Fruit fly (Drosophila melanogaster) whole organism, prepupa: ENCODE results near the gene mib1.

Source experiments
- Blimp-1 ChIP-seq: fragments of 200-800 bp; sonication (Bioruptor generic); optimal IDR thresholded peaks from 3 replicates; lab custom pipeline; 2017; ENCODE audit warnings: missing biosample characterization, missing genetic modification characterization, mild to moderate bottlenecking, moderate library complexity, missing genetic modification reagents
- CG10669 ChIP-seq: fragments of 200-800 bp; sonication (Bioruptor generic); optimal IDR thresholded peaks from 3 replicates; lab custom pipeline; 2018; ENCODE audit warnings: missing biosample characterization, mild to moderate bottlenecking, missing genetic modification characterization, moderate library complexity
- CG11762 ChIP-seq: fragments of 200-800 bp; sonication (Bioruptor generic); optimal IDR thresholded peaks from 3 replicates; lab custom pipeline; 2016; ENCODE audit warnings: missing biosample characterization, missing genetic modification characterization; ENCODE audit not compliant: insufficient read depth
- CG11902 ChIP-seq: fragments of 200-800 bp; sonication (Bioruptor generic); optimal IDR thresholded peaks from 3 replicates; lab custom pipeline; 2016; ENCODE audit warnings: missing biosample characterization, missing genetic modification characterization
- CG15336 ChIP-seq: fragments of 200-800 bp; sonication (Bioruptor generic); IDR thresholded peaks from 2 replicates; pipeline ENCODE4 v1.3.6; 2022; ENCODE audit warnings: missing biosample characterization, missing genetic modification characterization
- CG16779 ChIP-seq: fragments of 200-800 bp; sonication (Bioruptor generic); optimal IDR thresholded peaks from 3 replicates; lab custom pipeline; 2017; ENCODE audit warnings: missing biosample characterization, mild to moderate bottlenecking, missing genetic modification characterization
- CG3032 ChIP-seq: fragments of 200-800 bp; optimal IDR thresholded peaks from 2 replicates; lab custom pipeline; 2019; ENCODE audit warnings: missing biosample characterization, mild to moderate bottlenecking, missing genetic modification characterization, moderate library complexity
- CG31627 ChIP-seq: fragments of 200-800 bp; sonication (Bioruptor generic); optimal IDR thresholded peaks from 3 replicates; lab custom pipeline; 2016; ENCODE audit warnings: missing biosample characterization, missing genetic modification characterization
- CG32006 ChIP-seq: fragments of 200-800 bp; sonication (Bioruptor generic); optimal IDR thresholded peaks from 3 replicates; lab custom pipeline; 2017; ENCODE audit warnings: missing biosample characterization, mild to moderate bottlenecking, missing genetic modification characterization
- CG34406 ChIP-seq: fragments of 200-800 bp; sonication (Bioruptor generic); optimal IDR thresholded peaks from 3 replicates; lab custom pipeline; 2016; ENCODE audit warnings: missing biosample characterization, missing genetic modification characterization
- CG3919 ChIP-seq: fragments of 200-800 bp; sonication (Bioruptor generic); optimal IDR thresholded peaks from 3 replicates; lab custom pipeline; 2016; ENCODE audit warnings: missing biosample characterization, missing genetic modification characterization
- CG4318 ChIP-seq: fragments of 200-800 bp; sonication (Bioruptor generic); optimal IDR thresholded peaks from 3 replicates; lab custom pipeline; 2017; ENCODE audit warnings: missing biosample characterization, mild to moderate bottlenecking, missing genetic modification characterization
- CG6163 ChIP-seq: fragments of 200-800 bp; sonication (Bioruptor generic); IDR thresholded peaks from 3 replicates; pipeline ENCODE4 v1.3.6; 2022; ENCODE audit warnings: missing biosample characterization, missing genetic modification characterization
- CG6276 ChIP-seq: fragments of 200-800 bp; sonication (Bioruptor generic); optimal IDR thresholded peaks from 2 replicates; lab custom pipeline; 2017; ENCODE audit warnings: missing biosample characterization, mild to moderate bottlenecking, missing genetic modification characterization
- CG6792 ChIP-seq: fragments of 200-800 bp; sonication (Bioruptor generic); optimal IDR thresholded peaks from 3 replicates; lab custom pipeline; 2016; ENCODE audit warnings: missing biosample characterization, missing genetic modification characterization
- CG6808 ChIP-seq: fragments of 200-800 bp; sonication (Bioruptor generic); optimal IDR thresholded peaks from 3 replicates; lab custom pipeline; 2017; ENCODE audit warnings: missing biosample characterization, missing genetic modification characterization, mild to moderate bottlenecking, moderate library complexity, missing genetic modification reagents
- CG7368 ChIP-seq: fragments of 200-800 bp; sonication (Bioruptor generic); optimal IDR thresholded peaks from 3 replicates; lab custom pipeline; 2016; ENCODE audit warnings: missing biosample characterization, missing genetic modification characterization
- CG8119 ChIP-seq: fragments of 200-800 bp; sonication (Bioruptor generic); IDR thresholded peaks from 3 replicates; pipeline ENCODE4 v1.3.6; 2022; ENCODE audit warnings: missing biosample characterization, missing genetic modification characterization
- CG8319 ChIP-seq: fragments of 200-800 bp; sonication (Bioruptor generic); optimal IDR thresholded peaks from 3 replicates; lab custom pipeline; 2016; ENCODE audit warnings: missing biosample characterization, missing genetic modification characterization
- CG9139 ChIP-seq: fragments of 200-800 bp; sonication (Bioruptor generic); optimal IDR thresholded peaks from 3 replicates; lab custom pipeline; 2017; ENCODE audit warnings: missing biosample characterization, mild to moderate bottlenecking, missing genetic modification characterization
- Eip93F ChIP-seq: fragments of 200-800 bp; sonication (Bioruptor generic); optimal IDR thresholded peaks from 2 replicates; lab custom pipeline; 2016; ENCODE audit warnings: missing biosample characterization, mild to moderate bottlenecking, missing genetic modification characterization
- Ets21C ChIP-seq: fragments of 200-800 bp; sonication (Bioruptor generic); optimal IDR thresholded peaks from 3 replicates; lab custom pipeline; 2016; ENCODE audit warnings: missing biosample characterization, missing genetic modification characterization
- Hr38 ChIP-seq: sonication (Bioruptor generic); optimal IDR thresholded peaks from 2 replicates; lab custom pipeline; 2016; ENCODE audit warnings: missing biosample characterization, missing genetic modification characterization
- Hr39 ChIP-seq: fragments of 200-800 bp; sonication (Bioruptor generic); optimal IDR thresholded peaks from 2 replicates; lab custom pipeline; 2016; ENCODE audit warnings: missing biosample characterization, missing genetic modification characterization
- Lpt ChIP-seq: fragments of 200-800 bp; sonication (Bioruptor generic); optimal IDR thresholded peaks from 3 replicates; lab custom pipeline; 2016; ENCODE audit warnings: missing biosample characterization, missing genetic modification characterization
- Met ChIP-seq: fragments of 200-800 bp; sonication (Bioruptor generic); optimal IDR thresholded peaks from 3 replicates; lab custom pipeline; 2016; ENCODE audit warnings: missing biosample characterization, missing genetic modification characterization
- OdsH ChIP-seq: fragments of 200-800 bp; sonication (Bioruptor generic); optimal IDR thresholded peaks from 3 replicates; lab custom pipeline; 2016; ENCODE audit warnings: missing biosample characterization, missing genetic modification characterization
- Smox ChIP-seq: fragments of 200-800 bp; sonication (Bioruptor generic); optimal IDR thresholded peaks from 3 replicates; lab custom pipeline; 2016; ENCODE audit warnings: missing biosample characterization, missing genetic modification characterization
- Sox102F ChIP-seq: fragments of 200-800 bp; sonication (Bioruptor generic); optimal IDR thresholded peaks from 2 replicates; lab custom pipeline; 2016; ENCODE audit warnings: missing biosample characterization, mild to moderate bottlenecking, missing genetic modification characterization
- Sox14 ChIP-seq: fragments of 200-800 bp; sonication (Bioruptor generic); optimal IDR thresholded peaks from 3 replicates; lab custom pipeline; 2016; ENCODE audit warnings: missing biosample characterization, missing genetic modification characterization
- Sox15 ChIP-seq: fragments of 200-800 bp; sonication (Bioruptor generic); optimal IDR thresholded peaks from 3 replicates; lab custom pipeline; 2016; ENCODE audit warnings: missing biosample characterization, missing genetic modification characterization
- achi ChIP-seq: fragments of 200-800 bp; sonication (Bioruptor generic); optimal IDR thresholded peaks from 3 replicates; lab custom pipeline; 2016; ENCODE audit warnings: missing biosample characterization, missing genetic modification characterization
- cyc ChIP-seq: fragments of 200-800 bp; sonication (Bioruptor generic); optimal IDR thresholded peaks from 3 replicates; lab custom pipeline; 2016; ENCODE audit warnings: missing biosample characterization, missing genetic modification characterization
- dsx ChIP-seq: fragments of 200-800 bp; optimal IDR thresholded peaks from 3 replicates; lab custom pipeline; 2019; ENCODE audit warnings: missing biosample characterization, mild to moderate bottlenecking, missing genetic modification characterization, moderate library complexity; ENCODE audit not compliant: poor library complexity, severe bottlenecking
- eg ChIP-seq: fragments of 200-800 bp; sonication (Bioruptor generic); IDR thresholded peaks from 3 replicates; pipeline ENCODE4 v1.3.6; 2022; ENCODE audit warnings: missing biosample characterization, missing genetic modification characterization
- esn ChIP-seq: fragments of 200-800 bp; sonication (Bioruptor generic); optimal IDR thresholded peaks from 2 replicates; lab custom pipeline; 2016; ENCODE audit warnings: missing biosample characterization, mild to moderate bottlenecking, missing genetic modification characterization, moderate library complexity
- fd59A ChIP-seq: fragments of 200-800 bp; sonication (Bioruptor generic); optimal IDR thresholded peaks from 2 replicates; lab custom pipeline; 2017; ENCODE audit warnings: missing biosample characterization, mild to moderate bottlenecking, missing genetic modification characterization, missing genetic modification reagents
- fd85E ChIP-seq: fragments of 200-800 bp; sonication (Bioruptor generic); optimal IDR thresholded peaks from 3 replicates; lab custom pipeline; 2016; ENCODE audit warnings: missing biosample characterization, missing genetic modification characterization
- fkh ChIP-seq: fragments of 200-800 bp; sonication (Bioruptor generic); optimal IDR thresholded peaks from 3 replicates; lab custom pipeline; 2017; ENCODE audit warnings: missing biosample characterization, mild to moderate bottlenecking, missing genetic modification characterization, moderate library complexity
- lz ChIP-seq: fragments of 200-800 bp; sonication (Bioruptor generic); optimal IDR thresholded peaks from 3 replicates; lab custom pipeline; 2016; ENCODE audit warnings: missing biosample characterization, missing genetic modification characterization
- pdm3 ChIP-seq: fragments of 200-800 bp; sonication (Bioruptor generic); optimal IDR thresholded peaks from 3 replicates; lab custom pipeline; 2016; ENCODE audit warnings: missing biosample characterization, missing genetic modification characterization
- salr ChIP-seq, 2 experiments: fragments of 200-800 bp; sonication (Bioruptor generic); optimal IDR thresholded peaks; 3 replicates each; lab custom pipeline; 2016 to 2018; ENCODE audit warnings: missing biosample characterization in 2 of 2, missing genetic modification characterization in 2 of 2, mild to moderate bottlenecking in 1 of 2
- spab ChIP-seq: fragments of 200-800 bp; sonication (Bioruptor generic); optimal IDR thresholded peaks from 2 replicates; lab custom pipeline; 2017; ENCODE audit warnings: missing biosample characterization, mild to moderate bottlenecking, missing genetic modification characterization, missing genetic modification reagents
- ss ChIP-seq, 2 experiments: fragments of 200-800 bp; sonication (Bioruptor generic); optimal IDR thresholded peaks; 2 replicates in 1 of 2; 3 replicates in 1 of 2; lab custom pipeline; 2017 to 2018; ENCODE audit warnings: mild to moderate bottlenecking in 2 of 2, missing biosample characterization in 2 of 2, missing genetic modification characterization in 2 of 2, moderate library complexity in 1 of 2
- topi ChIP-seq: fragments of 200-800 bp; sonication (Bioruptor generic); optimal IDR thresholded peaks from 3 replicates; lab custom pipeline; 2016; ENCODE audit warnings: missing biosample characterization, missing genetic modification characterization

The mib1 gene

DNA sequence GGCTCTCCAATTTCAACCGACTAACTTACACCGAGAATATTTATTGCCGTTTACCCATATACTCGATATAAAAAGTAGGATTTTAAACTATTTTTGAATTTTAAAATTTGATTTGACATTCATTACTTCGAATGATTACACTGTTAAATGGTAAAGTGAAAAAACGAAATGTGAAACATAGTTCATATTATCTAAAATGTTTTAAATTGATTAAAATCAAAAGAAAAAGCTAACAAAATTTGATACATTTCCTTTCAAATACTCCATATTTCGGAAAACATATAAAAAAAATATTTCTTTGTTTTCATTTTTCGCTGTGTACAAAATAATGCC is 6.6 kb upstream of the mib1 start (continued):
- TF ChIP-seq Lpt (GFP tag; lab: Kevin White, UChicago): no peak
- TF ChIP-seq CG7368 (GFP tag; lab: Kevin White, UChicago): no peak
- peak; percentile 6 for TF ChIP-seq Met (GFP tag; lab: Kevin White, UChicago)
- TF ChIP-seq CG16779 (tag; lab: Kevin White, UChicago): no peak
- no peak for TF ChIP-seq salr (GFP tag; optimal IDR thresholded peaks at IDR 0.05; lab: Kevin White, UChicago)
- no peak for TF ChIP-seq CG6792 (GFP tag; lab: Kevin White, UChicago)
- TF ChIP-seq Eip93F (GFP tag; lab: Kevin White, UChicago): no peak
- TF ChIP-seq OdsH (GFP tag; lab: Kevin White, UChicago): no peak
- no peak for TF ChIP-seq CG6276 (GFP tag; lab: Kevin White, UChicago)
- no peak for TF ChIP-seq CG9139 (GFP tag; lab: Kevin White, UChicago)
- TF ChIP-seq Sox102F (GFP tag; lab: Kevin White, UChicago): no peak
- TF ChIP-seq fd59A: no peak
- no peak for TF ChIP-seq CG11762 (GFP tag; lab: Kevin White, UChicago)
- no peak for TF ChIP-seq Smox (GFP tag; lab: Kevin White, UChicago)
- TF ChIP-seq CG11902 (GFP tag; lab: Kevin White, UChicago): no peak
- TF ChIP-seq esn: peak; percentile 36
- TF ChIP-seq, all 60 proteins: peak for 8

DNA sequence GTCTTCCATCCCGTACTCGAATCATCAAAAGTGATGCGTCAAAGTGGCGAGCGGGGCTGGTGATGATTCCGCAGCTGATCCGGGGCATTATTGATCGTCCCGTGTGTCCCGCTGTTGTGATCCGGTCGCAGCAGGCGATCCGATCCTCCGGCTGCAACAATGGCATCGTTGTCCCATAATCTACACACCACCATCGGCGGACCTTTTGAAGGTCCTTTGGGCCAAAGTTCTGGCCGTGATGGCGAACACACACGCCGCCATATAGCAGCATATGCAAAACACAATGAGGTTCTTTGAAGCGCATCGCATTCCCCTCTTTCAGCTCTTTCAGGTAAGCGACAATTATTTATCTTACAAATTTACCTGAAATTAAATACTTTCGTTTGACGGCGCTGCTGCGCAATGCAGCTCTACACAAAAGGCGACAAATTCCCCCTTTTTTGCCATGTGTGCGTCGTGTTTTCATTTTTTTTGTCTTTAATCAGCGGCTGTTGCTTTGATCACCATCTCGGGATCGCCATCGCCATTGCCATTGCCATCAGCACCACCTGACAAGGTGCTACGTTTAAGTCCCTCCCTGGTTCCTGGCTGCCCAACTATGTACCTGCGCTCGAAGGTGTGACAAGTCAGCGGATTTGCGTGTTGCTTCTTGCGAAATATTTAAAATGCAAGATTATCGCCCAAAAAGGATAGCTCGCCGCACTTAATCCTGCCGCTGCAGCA is 6.1 kb upstream of the mib1 start:
- TF ChIP-seq Hr39 (GFP tag; lab: Kevin White, UChicago) (no peak), Smox (GFP tag; lab: Kevin White, UChicago) (no peak)

DNA sequence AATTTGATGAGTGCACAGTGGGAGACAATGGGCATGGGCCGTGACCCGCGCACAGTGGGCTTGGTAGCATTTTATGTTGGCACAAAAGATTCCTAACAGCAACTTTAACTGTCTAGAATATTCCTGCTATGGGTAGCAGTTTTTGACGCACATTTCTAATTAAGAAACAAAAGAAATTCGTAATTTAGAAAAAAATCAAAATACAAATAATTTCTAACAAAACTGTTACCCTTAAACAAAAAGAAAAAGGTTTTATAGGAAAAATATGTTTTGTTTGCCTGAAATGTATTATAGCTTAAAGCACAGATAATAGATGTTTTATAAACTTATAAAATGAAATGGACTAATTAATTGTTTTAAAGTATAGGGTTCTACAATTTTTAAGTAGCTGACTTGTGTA is 5.3 kb upstream of the mib1 start:
- TF ChIP-seq CG6163 (GFP tag; lab: Robert Waterston, UW) (no peak), esn (peak; percentile 25), fd85E (GFP tag; lab: Kevin White, UChicago) (no peak), CG10669 (peak; percentile 8), CG3919 (GFP tag; lab: Kevin White, UChicago) (no peak), pdm3 (no peak), spab (GFP tag; lab: Kevin White, UChicago) (no peak), Hr38 (GFP tag; lab: Kevin White, UChicago) (no peak), CG4318 (GFP tag; lab: Kevin White, UChicago) (no peak), fkh (GFP tag; lab: Kevin White, UChicago) (no peak), Sox15 (GFP tag; lab: Kevin White, UChicago) (no peak), achi (no peak), CG15336 (GFP tag; lab: Robert Waterston, UW) (no peak), Blimp-1 (no peak), CG11762 (GFP tag; lab: Kevin White, UChicago) (no peak), CG6808 (GFP tag; lab: Kevin White, UChicago) (no peak), Sox102F (GFP tag; lab: Kevin White, UChicago) (no peak), CG8319 (no peak), salr (GFP tag; optimal IDR thresholded peaks at IDR 0.05; lab: Kevin White, UChicago) (peak in 1 of 2 experiments; percentile 1), Sox14 (GFP tag; lab: Kevin White, UChicago) (no peak), lz (no peak), CG16779 (tag; lab: Kevin White, UChicago) (no peak), Hr39 (GFP tag; lab: Kevin White, UChicago) (no peak), CG11902 (GFP tag; lab: Kevin White, UChicago) (no peak), Lpt (GFP tag; lab: Kevin White, UChicago) (no peak), dsx (no peak), CG3032 (tag; lab: Kevin White, UChicago) (no peak), CG7368 (GFP tag; lab: Kevin White, UChicago) (no peak), cyc (GFP tag; lab: Kevin White, UChicago) (peak; percentile 6), CG8119 (GFP tag; lab: Robert Waterston, UW) (no peak), CG34406 (GFP tag; lab: Kevin White, UChicago) (no peak), eg (GFP tag; lab: Robert Waterston, UW) (no peak), topi (GFP tag; lab: Kevin White, UChicago) (peak; percentile 56), Smox (GFP tag; lab: Kevin White, UChicago) (peak; percentile 23), ss (GFP tag; optimal IDR thresholded peaks at IDR 0.05; lab: Kevin White, UChicago) (no peak), CG32006 (peak; percentile 10), Ets21C (GFP tag; lab: Kevin White, UChicago) (no peak), CG31627 (GFP tag; lab: Kevin White, UChicago) (no peak)
